Worm (Caenorhabditis elegans): ENCODE data around the gene C50C3.19.
A peak's percentile ranks its signal among the peaks of the same experiment; 100 is the strongest.

C50C3.19 gene

DNA sequence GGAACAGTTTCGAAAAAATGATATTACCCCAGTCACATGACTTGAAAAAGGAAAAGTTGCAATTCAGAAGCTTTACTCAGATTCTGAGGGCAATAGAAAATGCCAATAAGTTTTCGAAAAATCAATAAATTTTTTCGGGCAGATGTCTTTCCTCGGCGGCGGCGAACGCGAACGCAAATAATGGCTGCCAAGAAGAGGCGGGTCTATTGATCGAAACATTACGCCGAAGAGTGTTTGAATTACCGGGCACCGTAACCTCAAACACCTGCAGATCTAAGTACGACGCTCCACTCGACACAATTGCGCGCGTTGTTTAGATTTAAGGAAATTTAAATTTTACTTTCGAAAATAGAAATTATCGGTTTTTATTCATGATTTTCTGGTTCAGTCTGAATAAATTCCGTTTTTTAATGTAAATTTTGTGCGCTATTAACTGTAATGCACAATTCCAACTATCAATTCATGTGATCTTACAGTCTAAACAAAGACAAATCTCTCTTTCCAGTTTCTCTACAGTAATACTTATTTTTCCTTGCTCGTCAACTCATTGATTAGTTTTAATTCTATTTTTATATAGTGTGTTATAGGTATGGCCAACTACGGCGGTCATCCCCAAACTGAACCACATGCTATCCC lies 26.7 kb upstream of the C50C3.19 start, which contains the start of gene prp-8 (continued):
- TF ChIP-seq F57C9.4 (tag; optimal IDR thresholded peaks at IDR 0.05), result no peak
- TF ChIP-seq lsl-1 (GFP tag; optimal IDR thresholded peaks at IDR 0.05), result peak; percentile 86
- no peak for TF ChIP-seq tbx-9 (tag; optimal IDR thresholded peaks at IDR 0.05; ENCODE audit: borderline replicate concordance)
- TF ChIP-seq dox-1 (GFP tag; IDR thresholded peaks at IDR 0.05), result peak; percentile 84
- no peak for TF ChIP-seq xnd-1 (tag; optimal IDR thresholded peaks at IDR 0.05)
- TF ChIP-seq F57A8.1 (GFP tag; optimal IDR thresholded peaks at IDR 0.05), result no peak
- TF ChIP-seq ztf-25 (GFP tag; IDR thresholded peaks at IDR 0.05), result no peak
- TF ChIP-seq F22D6.2 (tag; optimal IDR thresholded peaks at IDR 0.05), result no peak
- no peak for TF ChIP-seq lin-26 (GFP tag; IDR thresholded peaks at IDR 0.05)
- TF ChIP-seq athp-1 (tag; optimal IDR thresholded peaks at IDR 0.05), result peak; percentile 71
- no peak for TF ChIP-seq B0035.1 (tag; optimal IDR thresholded peaks at IDR 0.05)
- no peak for TF ChIP-seq ztf-3 (GFP tag; optimal IDR thresholded peaks at IDR 0.05)
- no peak for TF ChIP-seq Y95B8A.8 (GFP tag; IDR thresholded peaks at IDR 0.05)
- no peak for TF ChIP-seq ceh-79 (tag; optimal IDR thresholded peaks at IDR 0.05)
- no peak for TF ChIP-seq F52B5.7 (tag; optimal IDR thresholded peaks at IDR 0.05)
- peak; percentile 57 for TF ChIP-seq F33H1.4 (GFP tag; IDR thresholded peaks at IDR 0.05)
- TF ChIP-seq egrh-3 (GFP tag; IDR thresholded peaks at IDR 0.05), result peak; percentile 32; the same call in 1 of the 2 replicates
- TF ChIP-seq die-1 (tag; optimal IDR thresholded peaks at IDR 0.05), result no peak
- no peak for TF ChIP-seq akir-1 (GFP tag; optimal IDR thresholded peaks at IDR 0.05)
- TF ChIP-seq aptf-3 (GFP tag; IDR thresholded peaks at IDR 0.05), result no peak
- peak; percentile 42 for TF ChIP-seq ztf-18 (tag; optimal IDR thresholded peaks at IDR 0.05)
- no peak for TF ChIP-seq lsy-27 (tag; optimal IDR thresholded peaks at IDR 0.05; ENCODE audit: borderline replicate concordance, insufficient read depth)
- peak in 1 of 3 experiments; percentile 89 for TF ChIP-seq lin-35 (GFP tag; optimal IDR thresholded peaks at IDR 0.05)
- peak; percentile 59 for TF ChIP-seq madf-6 (GFP tag; IDR thresholded peaks at IDR 0.05)
- no peak for TF ChIP-seq unc-62 (GFP tag; optimal IDR thresholded peaks at IDR 0.05)
- TF ChIP-seq mes-4 (tag; optimal IDR thresholded peaks at IDR 0.05), result no peak
- TF ChIP-seq ztf-26 (tag; optimal IDR thresholded peaks at IDR 0.05), result peak; percentile 39
- TF ChIP-seq attf-5 (GFP tag; optimal IDR thresholded peaks at IDR 0.05), result peak; percentile 98
- TF ChIP-seq snpc-1.1 (tag; optimal IDR thresholded peaks at IDR 0.05; ENCODE audit: insufficient read depth), result no peak
- TF ChIP-seq sdz-38 (tag; optimal IDR thresholded peaks at IDR 0.05), result no peak
- no peak for TF ChIP-seq Y56A3A.18 (GFP tag; IDR thresholded peaks at IDR 0.05)
- no peak for TF ChIP-seq attf-6 (GFP tag; IDR thresholded peaks at IDR 0.05)
- no peak for TF ChIP-seq nhr-120 (GFP tag; IDR thresholded peaks at IDR 0.05)
- peak; percentile 95 for TF ChIP-seq lin-54 (GFP tag; optimal IDR thresholded peaks at IDR 0.05)
- TF ChIP-seq ama-1 (optimal IDR thresholded peaks at IDR 0.05), result no peak
- TF ChIP-seq ama-1 (GFP tag; optimal IDR thresholded peaks at IDR 0.05), result no peak
- TF ChIP-seq ccch-3 (GFP tag; optimal IDR thresholded peaks at IDR 0.05), result no peak
- no peak for TF ChIP-seq dpff-1 (tag; optimal IDR thresholded peaks at IDR 0.05)
- no peak for TF ChIP-seq Y53F4B.3 (GFP tag; IDR thresholded peaks at IDR 0.05)
- peak; percentile 76 for TF ChIP-seq lin-40 (tag; optimal IDR thresholded peaks at IDR 0.05)
- peak; percentile 43; the same call in 1 of the 2 replicates for TF ChIP-seq pbrm-1 (GFP tag; IDR thresholded peaks at IDR 0.05)
- no peak for TF ChIP-seq T07F8.4 (tag; optimal IDR thresholded peaks at IDR 0.05)

Measured in whole organism, young adult.